Worm (Caenorhabditis elegans): ENCODE data around the gene nkat-1.

- no peak for TF ChIP-seq B0019.2 (GFP tag; conservative IDR thresholded peaks at IDR 0.05)
- TF ChIP-seq egl-44 (GFP tag; IDR thresholded peaks at IDR 0.05): 0 out of 2 replicates have a peak, but pooled peaks have one; percentile 57
- TF ChIP-seq zim-3 (tag; optimal IDR thresholded peaks at IDR 0.05): no peak
- TF ChIP-seq nfya-1 (tag; optimal IDR thresholded peaks at IDR 0.05; ENCODE audit: borderline replicate concordance, insufficient read depth): no peak
- peak; percentile 46; the same call in 1 of the 2 replicates for TF ChIP-seq madf-6 (GFP tag; IDR thresholded peaks at IDR 0.05)
- TF ChIP-seq snpc-4 (GFP tag; optimal IDR thresholded peaks at IDR 0.05): peak; percentile 65
- TF ChIP-seq snpc-4 (tag; optimal IDR thresholded peaks at IDR 0.05): peak in 2 of 4 experiments; percentile 59 to 74
- no peak for TF ChIP-seq ama-1 (optimal IDR thresholded peaks at IDR 0.05)
- TF ChIP-seq ama-1 (GFP tag; optimal IDR thresholded peaks at IDR 0.05): peak in 1 of 2 experiments; percentile 15
- no peak for TF ChIP-seq ets-4 (GFP tag; optimal IDR thresholded peaks at IDR 0.05)
These were observed 24.3 kb downstream of the nkat-1 start, which contains the start of gene F28H6.7 for ce11 chrX:14115480-14116161.

All from whole organism, young adult.